Worm (Caenorhabditis elegans) whole organism, young adult: ENCODE data around the gene sdz-1.

ENCODE experiments used
- C17E4.6 ChIP-seq: fragments of 200-800 bp; sonication (Bioruptor generic); IDR thresholded peaks from 2 replicates; pipeline ENCODE4 v1.3.6; 2022; ENCODE audit warnings: missing genetic modification reagents, missing genetic modification characterization, missing compliant biosample characterization
- D2030.7 ChIP-seq: fragments of 200-800 bp; sonication (Bioruptor generic); IDR thresholded peaks from 2 replicates; pipeline ENCODE4 v1.3.6; 2022; ENCODE audit warnings: missing genetic modification reagents, missing genetic modification characterization, missing compliant biosample characterization
- F33H1.4 ChIP-seq: fragments of 200-800 bp; sonication (Bioruptor generic); IDR thresholded peaks from 2 replicates; pipeline ENCODE4 v1.3.6; 2022; ENCODE audit warnings: missing genetic modification reagents, missing genetic modification characterization, missing compliant biosample characterization
- F39B2.1 ChIP-seq: fragments of 200-800 bp; sonication (Bioruptor generic); IDR thresholded peaks from 2 replicates; pipeline ENCODE4 v1.3.6; 2022; ENCODE audit warnings: missing genetic modification reagents, missing genetic modification characterization, missing compliant biosample characterization
- F49E8.2 ChIP-seq: sonication (generic microtip); optimal IDR thresholded peaks from 3 replicates; lab custom pipeline; 2017; ENCODE audit warnings: missing genetic modification characterization, mild to moderate bottlenecking, missing compliant biosample characterization, antibody characterized with exemption, moderate library complexity; ENCODE audit not compliant: insufficient read depth
- F52B5.7 ChIP-seq: sonication (generic microtip); optimal IDR thresholded peaks from 2 replicates; lab custom pipeline; 2016; ENCODE audit warnings: mild to moderate bottlenecking, missing genetic modification characterization, missing compliant biosample characterization
- K12H6.12 ChIP-seq: fragments of 200-800 bp; sonication (Bioruptor generic); optimal IDR thresholded peaks from 2 replicates; lab custom pipeline; 2018; ENCODE audit warnings: mild to moderate bottlenecking, missing genetic modification characterization, missing compliant biosample characterization
- Y56A3A.18 ChIP-seq: fragments of 200-800 bp; sonication (Bioruptor generic); IDR thresholded peaks from 2 replicates; pipeline ENCODE4 v1.3.6; 2022; ENCODE audit warnings: missing genetic modification reagents, missing genetic modification characterization, missing compliant biosample characterization
- ZK185.1 ChIP-seq: sonication (generic microtip); optimal IDR thresholded peaks from 2 replicates; lab custom pipeline; 2016; ENCODE audit warnings: mild to moderate bottlenecking, missing genetic modification characterization, missing compliant biosample characterization; ENCODE audit not compliant: poor library complexity, severe bottlenecking
- akir-1 ChIP-seq: fragments of 200-800 bp; sonication (Bioruptor generic); optimal IDR thresholded peaks from 2 replicates; lab custom pipeline; 2018; ENCODE audit warnings: mild to moderate bottlenecking, missing genetic modification characterization, moderate library complexity, missing compliant biosample characterization
- ama-1 ChIP-seq, 3 experiments: fragments of 150-350 bp in 1 of 3; sonication (generic microtip) in 2 of 3; optimal IDR thresholded peaks; 2 replicates each; lab custom pipeline; 2014 to 2018; ENCODE audit warnings: missing biosample characterization in 2 of 3, missing genetic modification characterization in 2 of 3, missing genetic modification reagents in 2 of 3
- aptf-2 ChIP-seq: fragments of 200-800 bp; sonication (Bioruptor generic); conservative IDR thresholded peaks from 2 replicates; pipeline ENCODE4 v1.3.6; 2022; ENCODE audit warnings: missing genetic modification reagents, missing genetic modification characterization, missing compliant biosample characterization
- attf-3 ChIP-seq: fragments of 200-800 bp; sonication (Bioruptor generic); conservative IDR thresholded peaks from 2 replicates; pipeline ENCODE4 v1.3.6; 2022; ENCODE audit warnings: missing genetic modification reagents, missing genetic modification characterization, missing compliant biosample characterization
- cebp-1 ChIP-seq, 2 experiments: fragments of 200-800 bp in 1 of 2; sonication (Bioruptor generic) in 1 of 2; sonication (generic microtip) in 1 of 2; IDR thresholded peaks in 1 of 2; optimal IDR thresholded peaks in 1 of 2; 2 replicates each; pipeline versions ENCODE4 v1.3.6 to Lab custom; 2017 to 2022; ENCODE audit warnings: missing compliant biosample characterization in 2 of 2, missing genetic modification characterization in 2 of 2, mild to moderate bottlenecking in 1 of 2, missing genetic modification reagents in 1 of 2, moderate library complexity in 1 of 2
- ceh-91 ChIP-seq: fragments of 200-800 bp; sonication (Bioruptor generic); IDR thresholded peaks from 2 replicates; pipeline ENCODE4 v1.3.6; 2022; ENCODE audit warnings: missing genetic modification reagents, missing genetic modification characterization, missing compliant biosample characterization
- dpff-1 ChIP-seq: sonication (generic microtip); optimal IDR thresholded peaks from 2 replicates; lab custom pipeline; 2017; ENCODE audit warnings: mild to moderate bottlenecking, missing genetic modification characterization, missing compliant biosample characterization
- efl-1 ChIP-seq: fragments of 150-350 bp; optimal IDR thresholded peaks from 2 replicates; lab custom pipeline; 2014; ENCODE audit warnings: missing biosample characterization, missing genetic modification reagents, missing genetic modification characterization
- fkh-3 ChIP-seq: sonication (generic microtip); optimal IDR thresholded peaks from 2 replicates; lab custom pipeline; 2016; ENCODE audit warnings: mild to moderate bottlenecking, missing genetic modification characterization, missing compliant biosample characterization
- hlh-12 ChIP-seq: sonication (generic microtip); optimal IDR thresholded peaks from 2 replicates; lab custom pipeline; 2016; ENCODE audit warnings: missing genetic modification characterization, missing compliant biosample characterization
- lag-1 ChIP-seq: fragments of 200-800 bp; sonication (Bioruptor generic); IDR thresholded peaks from 2 replicates; pipeline ENCODE4 v1.3.6; 2022; ENCODE audit warnings: missing genetic modification reagents, missing genetic modification characterization, missing compliant biosample characterization
- lin-35 ChIP-seq, 3 experiments: fragments of 150-350 bp in 2 of 3; sonication (generic microtip) in 1 of 3; optimal IDR thresholded peaks; 2 replicates each; lab custom pipeline; 2014 to 2018; ENCODE audit warnings: missing biosample characterization in 3 of 3, missing genetic modification characterization in 3 of 3, missing genetic modification reagents in 3 of 3
- lin-54 ChIP-seq: fragments of 200-800 bp; sonication (Bioruptor generic); optimal IDR thresholded peaks from 2 replicates; lab custom pipeline; 2018; ENCODE audit warnings: mild to moderate bottlenecking, missing genetic modification characterization, missing compliant biosample characterization
- lir-1 ChIP-seq: fragments of 200-800 bp; sonication (Bioruptor generic); conservative IDR thresholded peaks from 2 replicates; pipeline ENCODE4 v1.3.6; 2022; ENCODE audit warnings: missing genetic modification reagents, missing genetic modification characterization, missing compliant biosample characterization
- lsl-1 ChIP-seq: fragments of 200-800 bp; sonication (Bioruptor generic); optimal IDR thresholded peaks from 2 replicates; lab custom pipeline; 2018; ENCODE audit warnings: mild to moderate bottlenecking, missing genetic modification characterization, moderate library complexity, missing compliant biosample characterization
- madf-6 ChIP-seq: fragments of 200-800 bp; sonication (Bioruptor generic); IDR thresholded peaks from 2 replicates; pipeline ENCODE4 v1.3.6; 2022; ENCODE audit warnings: missing genetic modification reagents, missing genetic modification characterization, missing compliant biosample characterization
- madf-8 ChIP-seq: fragments of 200-800 bp; sonication (Bioruptor generic); conservative IDR thresholded peaks from 2 replicates; pipeline ENCODE4 v1.3.6; 2022; ENCODE audit warnings: missing genetic modification reagents, missing genetic modification characterization, missing compliant biosample characterization
- mel-28 ChIP-seq: sonication (generic microtip); optimal IDR thresholded peaks from 2 replicates; lab custom pipeline; 2016; ENCODE audit warnings: borderline replicate concordance, mild to moderate bottlenecking, missing genetic modification characterization, missing compliant biosample characterization
- nhr-27 ChIP-seq: fragments of 200-800 bp; sonication (Bioruptor generic); optimal IDR thresholded peaks from 2 replicates; lab custom pipeline; 2018; ENCODE audit warnings: mild to moderate bottlenecking, missing genetic modification characterization, moderate library complexity, missing compliant biosample characterization
- nhr-80 ChIP-seq: sonication (generic microtip); optimal IDR thresholded peaks from 2 replicates; lab custom pipeline; 2016; ENCODE audit warnings: missing genetic modification characterization, missing compliant biosample characterization
- rcor-1 ChIP-seq: fragments of 200-800 bp; sonication (Bioruptor generic); IDR thresholded peaks from 2 replicates; pipeline ENCODE4 v1.3.6; 2022; ENCODE audit warnings: missing genetic modification reagents, missing genetic modification characterization, missing compliant biosample characterization
- snpc-1.3 ChIP-seq: sonication (generic microtip); optimal IDR thresholded peaks from 2 replicates; lab custom pipeline; 2017; ENCODE audit warnings: missing genetic modification characterization, mild to moderate bottlenecking, missing compliant biosample characterization, antibody characterized with exemption, moderate library complexity, missing genotype, missing genetic modification reagents; ENCODE audit not compliant: insufficient read depth
- snpc-4 ChIP-seq, 5 experiments: fragments of 150-350 bp in 1 of 5; sonication (generic microtip) in 4 of 5; optimal IDR thresholded peaks; 2 replicates each; lab custom pipeline; 2014 to 2018; ENCODE audit warnings: missing genetic modification characterization in 5 of 5, missing biosample characterization in 3 of 5, antibody characterized with exemption in 2 of 5, mild to moderate bottlenecking in 2 of 5, missing compliant biosample characterization in 2 of 5, missing genotype in 2 of 5, moderate library complexity in 2 of 5, missing genetic modification reagents in 1 of 5
- tlf-1 ChIP-seq: fragments of 200-800 bp; sonication (Bioruptor generic); optimal IDR thresholded peaks from 2 replicates; lab custom pipeline; 2018; ENCODE audit warnings: mild to moderate bottlenecking, missing genetic modification characterization, missing compliant biosample characterization
- unc-130 ChIP-seq: sonication (generic microtip); optimal IDR thresholded peaks from 2 replicates; lab custom pipeline; 2016; ENCODE audit warnings: missing genetic modification reagents, missing genetic modification characterization, missing compliant biosample characterization
- xnd-1 ChIP-seq: sonication (generic microtip); optimal IDR thresholded peaks from 2 replicates; lab custom pipeline; 2016; ENCODE audit warnings: missing genotype, missing genetic modification reagents, missing genetic modification characterization, missing compliant biosample characterization
- zim-3 ChIP-seq: sonication (generic microtip); optimal IDR thresholded peaks from 2 replicates; lab custom pipeline; 2017; ENCODE audit warnings: mild to moderate bottlenecking, missing genetic modification characterization, moderate library complexity, missing compliant biosample characterization
- ztf-26 ChIP-seq: sonication (generic microtip); optimal IDR thresholded peaks from 2 replicates; lab custom pipeline; 2017; ENCODE audit warnings: missing genetic modification characterization, missing compliant biosample characterization
- ztf-28 ChIP-seq: fragments of 200-800 bp; sonication (Bioruptor generic); IDR thresholded peaks from 2 replicates; pipeline ENCODE4 v1.3.6; 2022; ENCODE audit warnings: missing genetic modification reagents, missing genetic modification characterization, missing compliant biosample characterization

Gene sdz-1

ce11 chrIII:8689655-8690054 is 10.5 kb downstream of the sdz-1 start, which contains the start of gene B0303.4 (continued):
- TF ChIP-seq C17E4.6 (GFP tag; lab: Robert Waterston, UW), result no peak
- no peak for TF ChIP-seq nhr-27
- peak in 1 of 3 experiments; percentile 51 for TF ChIP-seq lin-35 (GFP tag; optimal IDR thresholded peaks at IDR 0.05; lab: Kevin White, UChicago)
- no peak for TF ChIP-seq madf-8 (GFP tag; lab: Robert Waterston, UW)
- no peak for TF ChIP-seq dpff-1 (tag; lab: Kevin White, UChicago)
- TF ChIP-seq unc-130 (GFP tag; lab: Kevin White, UChicago), result no peak
- TF ChIP-seq lir-1 (GFP tag; lab: Robert Waterston, UW), result no peak
- TF ChIP-seq lin-54 (GFP tag; lab: Kevin White, UChicago), result no peak
- TF ChIP-seq fkh-3 (tag; lab: Kevin White, UChicago), result no peak
- no peak for TF ChIP-seq cebp-1 (GFP tag; IDR thresholded peaks at IDR 0.05; lab: Robert Waterston, UW)
- peak; percentile 36 for TF ChIP-seq cebp-1 (tag; optimal IDR thresholded peaks at IDR 0.05; lab: Kevin White, UChicago)
- no peak for TF ChIP-seq ztf-26
- no peak for TF ChIP-seq ama-1 (optimal IDR thresholded peaks at IDR 0.05; lab: Kevin White, UChicago)
- TF ChIP-seq ama-1 (GFP tag; optimal IDR thresholded peaks at IDR 0.05; lab: Kevin White, UChicago), result no peak
- no peak for TF ChIP-seq ztf-28 (GFP tag; lab: Robert Waterston, UW)
- no peak for TF ChIP-seq F39B2.1 (GFP tag; lab: Robert Waterston, UW)
- TF ChIP-seq ZK185.1 (tag; lab: Kevin White, UChicago), result no peak
- TF ChIP-seq lag-1, result no peak
- TF ChIP-seq nhr-80 (tag; lab: Kevin White, UChicago), result peak; percentile 24
- no peak for TF ChIP-seq aptf-2 (GFP tag; lab: Robert Waterston, UW)
- no peak for TF ChIP-seq F49E8.2 (tag; lab: Kevin White, UChicago)

DNA sequence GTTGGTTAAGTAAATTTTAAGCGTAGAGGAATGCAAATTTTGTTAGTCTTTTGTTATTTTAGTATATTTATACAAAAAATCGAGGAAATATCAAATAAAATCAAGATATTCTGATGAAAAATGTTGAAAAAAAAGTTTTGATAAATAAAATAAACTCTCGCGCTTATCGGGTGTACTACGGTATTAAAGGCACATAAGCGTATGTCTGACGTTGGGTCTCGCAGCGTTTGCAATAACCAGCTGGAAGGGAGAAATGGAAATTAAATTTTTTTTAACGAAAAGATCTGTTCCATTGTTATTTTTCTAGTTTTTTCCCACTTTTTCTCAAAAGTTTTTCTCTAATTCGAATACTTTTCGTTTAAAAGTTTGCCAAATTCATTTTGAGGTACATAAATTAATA is 11.0 kb downstream of the sdz-1 start:
- peak; percentile 87 for TF ChIP-seq F33H1.4 (GFP tag; lab: Robert Waterston, UW)
- no peak for TF ChIP-seq K12H6.12 (tag; lab: Kevin White, UChicago)
- TF ChIP-seq lsl-1, result peak; percentile 88
- TF ChIP-seq lin-35 (GFP tag; optimal IDR thresholded peaks at IDR 0.05; lab: Kevin White, UChicago), result no peak
- TF ChIP-seq lin-54 (GFP tag; lab: Kevin White, UChicago), result peak; percentile 26
- no peak for TF ChIP-seq zim-3
- TF ChIP-seq attf-3, result no peak
- no peak for TF ChIP-seq Y56A3A.18
- no peak for TF ChIP-seq tlf-1 (GFP tag; lab: Kevin White, UChicago)
- no peak for TF ChIP-seq nhr-80 (tag; lab: Kevin White, UChicago)
- TF ChIP-seq ceh-91 (GFP tag; lab: Robert Waterston, UW), result peak; percentile 27; the same call in 1 of the 2 replicates
- peak; percentile 52; the same call in 1 of the 2 replicates for TF ChIP-seq D2030.7 (GFP tag; lab: Robert Waterston, UW)
- peak; percentile 78 for TF ChIP-seq efl-1 (GFP tag; lab: Kevin White, UChicago)
- 0 out of 2 replicates have a peak, but pooled peaks have one; percentile 13 for TF ChIP-seq rcor-1 (GFP tag; lab: Robert Waterston, UW)
- TF ChIP-seq snpc-4 (GFP tag; optimal IDR thresholded peaks at IDR 0.05; lab: Kevin White, UChicago), result peak; percentile 16
- peak in 1 of 4 experiments; percentile 1 for TF ChIP-seq snpc-4 (tag; optimal IDR thresholded peaks at IDR 0.05; lab: Kevin White, UChicago)
- no peak for TF ChIP-seq ZK185.1 (tag; lab: Kevin White, UChicago)
- peak; percentile 22 for TF ChIP-seq snpc-1.3 (tag; lab: Kevin White, UChicago)
- no peak for TF ChIP-seq mel-28
- TF ChIP-seq hlh-12 (tag; lab: Kevin White, UChicago), result no peak
- TF ChIP-seq F52B5.7, result no peak
- TF ChIP-seq xnd-1 (tag; lab: Kevin White, UChicago), result peak; percentile 80
- no peak for TF ChIP-seq akir-1
- peak; percentile 82 for TF ChIP-seq madf-8 (GFP tag; lab: Robert Waterston, UW)
- TF ChIP-seq madf-6 (GFP tag; lab: Robert Waterston, UW), result peak; percentile 92
